Fruit fly (Drosophila melanogaster) whole organism, pupa: ENCODE results near the gene CG12182.

Source experiments
- CG10348 ChIP-seq: fragments of 200-800 bp; sonication (Bioruptor generic); IDR thresholded peaks from 2 replicates; pipeline ENCODE4 v1.3.6; 2022; ENCODE audit warnings: missing biosample characterization, missing genetic modification characterization
- CG12605 ChIP-seq: fragments of 200-800 bp; sonication (Bioruptor generic); IDR thresholded peaks from 2 replicates; pipeline ENCODE4 v1.3.6; 2022; ENCODE audit warnings: missing biosample characterization, missing genetic modification characterization
- CG13204 ChIP-seq: fragments of 200-800 bp; sonication (Bioruptor generic); optimal IDR thresholded peaks from 2 replicates; lab custom pipeline; 2018; ENCODE audit warnings: missing biosample characterization, mild to moderate bottlenecking, missing genetic modification characterization, moderate library complexity
- CG14655 ChIP-seq: fragments of 200-800 bp; sonication (Bioruptor generic); optimal IDR thresholded peaks from 3 replicates; lab custom pipeline; 2017; ENCODE audit warnings: mild to moderate bottlenecking, missing biosample characterization, missing genetic modification reagents, missing genetic modification characterization
- CG15710 ChIP-seq: fragments of 200-800 bp; sonication (Bioruptor generic); optimal IDR thresholded peaks from 2 replicates; lab custom pipeline; 2018; ENCODE audit warnings: missing biosample characterization, mild to moderate bottlenecking, missing genetic modification characterization, moderate library complexity
- CG17806 ChIP-seq: fragments of 200-800 bp; sonication (Bioruptor generic); optimal IDR thresholded peaks from 2 replicates; lab custom pipeline; 2018; ENCODE audit warnings: missing biosample characterization, mild to moderate bottlenecking, missing genetic modification characterization, moderate library complexity
- CG32121 ChIP-seq: fragments of 200-800 bp; sonication (Bioruptor generic); IDR thresholded peaks from 2 replicates; pipeline ENCODE4 v1.3.6; 2022; ENCODE audit warnings: missing biosample characterization, missing genetic modification characterization
- CG34367 ChIP-seq: fragments of 200-800 bp; sonication (Bioruptor generic); optimal IDR thresholded peaks from 2 replicates; lab custom pipeline; 2018; ENCODE audit warnings: missing biosample characterization, mild to moderate bottlenecking, missing genetic modification characterization
- CG4496 ChIP-seq: fragments of 200-800 bp; sonication (Bioruptor generic); IDR thresholded peaks from 3 replicates; pipeline ENCODE4 v1.3.6; 2022; ENCODE audit warnings: missing biosample characterization, missing genetic modification characterization
- CG8159 ChIP-seq: fragments of 200-800 bp; sonication (Bioruptor generic); optimal IDR thresholded peaks from 3 replicates; lab custom pipeline; 2018; ENCODE audit warnings: missing biosample characterization, mild to moderate bottlenecking, missing genetic modification characterization, moderate library complexity
- CG8301 ChIP-seq: fragments of 200-800 bp; sonication (Bioruptor generic); optimal IDR thresholded peaks from 2 replicates; lab custom pipeline; 2018; ENCODE audit warnings: missing biosample characterization, mild to moderate bottlenecking, missing genetic modification characterization
- CG9948 ChIP-seq: fragments of 200-800 bp; sonication (Bioruptor generic); optimal IDR thresholded peaks from 2 replicates; lab custom pipeline; 2018; ENCODE audit warnings: missing biosample characterization, mild to moderate bottlenecking, missing genetic modification characterization, moderate library complexity
- D1 ChIP-seq: fragments of 200-800 bp; sonication (Bioruptor generic); optimal IDR thresholded peaks from 2 replicates; lab custom pipeline; 2018; ENCODE audit warnings: missing biosample characterization, mild to moderate bottlenecking, missing genetic modification characterization, moderate library complexity
- EcR ChIP-seq: fragments of 200-800 bp; sonication (Bioruptor generic); optimal IDR thresholded peaks from 3 replicates; lab custom pipeline; 2019; ENCODE audit warnings: missing biosample characterization, missing genetic modification characterization, mild to moderate bottlenecking, moderate library complexity, missing genetic modification reagents
- Ets98B ChIP-seq: fragments of 200-800 bp; sonication (Bioruptor generic); IDR thresholded peaks from 2 replicates; pipeline ENCODE4 v1.3.6; 2022; ENCODE audit warnings: missing biosample characterization, missing genetic modification characterization
- Pif1A ChIP-seq: fragments of 200-800 bp; sonication (Bioruptor generic); optimal IDR thresholded peaks from 3 replicates; lab custom pipeline; 2016; ENCODE audit warnings: missing biosample characterization, missing genetic modification characterization
- Pif1B ChIP-seq: fragments of 200-800 bp; sonication (Bioruptor generic); optimal IDR thresholded peaks from 3 replicates; lab custom pipeline; 2016; ENCODE audit warnings: missing biosample characterization, missing genetic modification characterization
- Snoo ChIP-seq: fragments of 200-800 bp; sonication (Bioruptor generic); optimal IDR thresholded peaks from 3 replicates; lab custom pipeline; 2017; ENCODE audit warnings: missing biosample characterization, mild to moderate bottlenecking, missing genetic modification characterization, inconsistent platforms
- fd96Ca ChIP-seq: fragments of 200-800 bp; sonication (Bioruptor generic); IDR thresholded peaks from 3 replicates; pipeline ENCODE4 v1.3.6; 2022; ENCODE audit warnings: missing biosample characterization, missing genetic modification characterization
- gl ChIP-seq: fragments of 200-800 bp; sonication (Bioruptor generic); optimal IDR thresholded peaks from 2 replicates; lab custom pipeline; 2018; ENCODE audit warnings: missing biosample characterization, mild to moderate bottlenecking, missing genetic modification characterization
- rn ChIP-seq: fragments of 200-800 bp; sonication (Bioruptor generic); IDR thresholded peaks from 2 replicates; pipeline ENCODE4 v1.3.6; 2022; ENCODE audit warnings: missing biosample characterization, missing genetic modification characterization

Gene CG12182

dm6 chr3L:2555670-2556069, 43.7 kb downstream of the CG12182 start:
- TF ChIP-seq rn (GFP tag; lab: Robert Waterston, UW) = no peak
- TF ChIP-seq Pif1B (GFP tag; lab: Kevin White, UChicago) = no peak
- no peak for TF ChIP-seq D1 (tag; lab: Kevin White, UChicago)
- no peak for TF ChIP-seq fd96Ca (GFP tag; lab: Robert Waterston, UW)
- no peak for TF ChIP-seq CG14655 (GFP tag; lab: Kevin White, UChicago)
- TF ChIP-seq Snoo (tag; lab: Kevin White, UChicago) = no peak
- no peak for TF ChIP-seq Ets98B (GFP tag; lab: Robert Waterston, UW)
- TF ChIP-seq CG4496 (GFP tag; lab: Robert Waterston, UW) = no peak
- no peak for TF ChIP-seq CG32121 (GFP tag; lab: Robert Waterston, UW)
- no peak for TF ChIP-seq CG10348
- no peak for TF ChIP-seq CG34367
- TF ChIP-seq Pif1A (GFP tag; lab: Kevin White, UChicago) = no peak

DNA sequence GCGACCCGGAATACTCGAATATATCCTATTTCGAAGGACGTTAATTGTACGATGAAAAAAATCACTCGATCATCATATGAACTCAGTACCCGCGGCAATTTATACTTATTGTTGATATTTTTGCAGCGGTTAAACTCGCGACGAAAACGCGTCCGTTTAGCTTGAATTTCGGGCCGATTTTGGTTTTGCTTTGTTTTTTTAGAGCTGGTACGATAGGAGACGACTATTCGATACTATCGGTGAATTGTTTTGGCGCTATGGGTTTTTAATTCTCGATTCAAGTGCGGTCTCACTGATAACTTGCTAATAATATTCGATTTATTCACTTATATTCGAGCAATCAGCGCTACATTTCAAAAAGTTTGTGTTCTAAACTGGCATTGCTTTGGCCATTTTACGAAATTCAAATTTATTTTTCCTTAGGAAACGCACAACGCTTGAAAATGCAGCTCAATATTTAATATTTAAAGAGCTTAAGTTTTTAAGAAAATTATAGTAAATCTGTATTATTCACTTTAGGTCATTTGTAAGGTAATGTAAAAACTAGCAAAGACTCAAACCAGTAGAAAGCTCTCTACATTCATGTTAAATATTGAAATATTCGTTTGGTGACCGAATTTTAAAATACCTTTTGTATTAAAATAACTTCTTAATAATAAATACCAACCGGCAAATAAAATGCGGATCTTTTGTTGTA, 45.1 kb downstream of the CG12182 start, which contains the start of gene Spn:
Spn (minus strand) TSS at position 175 of the 697 bp plus-strand sequence.
- TF ChIP-seq Pif1B (GFP tag; lab: Kevin White, UChicago) = peak; percentile 55
- TF ChIP-seq rn (GFP tag; lab: Robert Waterston, UW) = peak; percentile 47; the same call in 1 of the 2 replicates
- TF ChIP-seq Snoo (tag; lab: Kevin White, UChicago) = peak; percentile 35
- peak; percentile 57 for TF ChIP-seq CG32121 (GFP tag; lab: Robert Waterston, UW)
- peak; percentile 72; the same call in 2 of the 3 replicates for TF ChIP-seq CG4496 (GFP tag; lab: Robert Waterston, UW)
- TF ChIP-seq CG15710 (tag; lab: Kevin White, UChicago) = peak; percentile 15
- peak; percentile 16 for TF ChIP-seq CG17806
- no peak for TF ChIP-seq CG8159
- TF ChIP-seq CG10348 = no peak
- TF ChIP-seq gl = peak; percentile 21
- TF ChIP-seq EcR (GFP tag; lab: Kevin White, UChicago) = peak; percentile 17
- TF ChIP-seq, all 21 proteins: peak for 9

DNA sequence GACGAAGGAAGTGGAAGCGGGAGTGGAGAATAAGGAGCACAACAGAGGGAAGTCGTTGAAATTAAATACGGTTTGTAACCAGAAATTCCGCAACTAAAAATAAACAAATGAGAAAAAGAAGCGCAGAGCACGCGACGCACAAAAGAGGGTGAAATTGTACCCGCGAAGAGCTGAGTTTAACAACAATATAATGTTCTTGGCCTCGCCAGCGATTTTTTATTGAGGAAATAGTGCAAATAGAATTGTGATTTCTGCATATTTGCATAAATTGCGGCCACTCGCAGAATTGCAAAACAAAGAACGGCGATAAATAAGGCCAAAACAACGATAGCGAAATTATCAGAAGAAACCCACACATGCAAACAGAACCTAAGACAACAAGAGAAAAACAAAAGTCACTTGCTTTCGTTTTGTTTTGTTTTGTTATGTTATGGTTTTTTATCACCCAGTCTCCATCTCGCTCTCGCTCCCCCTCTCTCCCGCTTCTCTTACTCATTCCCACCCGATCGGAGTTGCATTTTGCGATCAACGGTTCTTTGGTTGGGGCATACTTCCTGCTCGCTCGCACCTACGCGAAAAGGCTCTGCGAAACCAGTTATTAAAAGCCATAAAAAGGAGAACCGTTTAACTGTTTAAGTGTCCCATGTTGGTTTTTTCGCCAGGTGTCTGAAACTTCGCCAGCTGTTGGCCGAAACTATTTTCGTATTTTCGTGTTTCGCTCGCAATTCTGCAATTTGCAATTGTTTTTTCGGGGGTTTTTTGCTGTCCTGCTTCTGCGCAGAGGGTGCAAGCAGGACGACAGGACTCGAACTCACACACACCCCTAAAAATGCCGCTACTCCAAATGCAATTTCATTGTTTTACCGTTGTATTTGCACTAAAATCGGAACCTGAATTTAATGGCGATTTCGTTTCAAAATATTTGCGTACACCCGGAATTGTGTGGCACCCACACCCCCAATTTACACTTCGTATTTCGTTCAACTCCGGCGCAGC, 46.2 kb downstream of the CG12182 start:
- TF ChIP-seq CG15710 (tag; lab: Kevin White, UChicago) (peak; percentile 73), CG4496 (GFP tag; lab: Robert Waterston, UW) (peak; percentile 82), CG34367 (peak; percentile 78), CG14655 (GFP tag; lab: Kevin White, UChicago) (no peak), CG13204 (peak; percentile 80), CG8159 (peak; percentile 30), Pif1A (GFP tag; lab: Kevin White, UChicago) (peak; percentile 27), rn (GFP tag; lab: Robert Waterston, UW) (peak; percentile 43; the same call in 1 of the 2 replicates), CG9948 (tag; lab: Kevin White, UChicago) (peak; percentile 23), CG12605 (GFP tag; lab: Robert Waterston, UW) (peak; percentile 91), CG32121 (GFP tag; lab: Robert Waterston, UW) (peak; percentile 57; the same call in 1 of the 2 replicates), CG10348 (no peak), D1 (tag; lab: Kevin White, UChicago) (no peak), CG17806 (peak; percentile 43), CG8301 (tag; lab: Kevin White, UChicago) (peak; percentile 43), Ets98B (GFP tag; lab: Robert Waterston, UW) (peak; percentile 75), Snoo (tag; lab: Kevin White, UChicago) (peak; percentile 56), Pif1B (GFP tag; lab: Kevin White, UChicago) (peak; percentile 12), gl (peak; percentile 91), EcR (GFP tag; lab: Kevin White, UChicago) (peak; percentile 7), fd96Ca (GFP tag; lab: Robert Waterston, UW) (no peak; the same call in 1 of the 3 replicates)
- TF ChIP-seq, all 21 proteins: peak for 17

DNA sequence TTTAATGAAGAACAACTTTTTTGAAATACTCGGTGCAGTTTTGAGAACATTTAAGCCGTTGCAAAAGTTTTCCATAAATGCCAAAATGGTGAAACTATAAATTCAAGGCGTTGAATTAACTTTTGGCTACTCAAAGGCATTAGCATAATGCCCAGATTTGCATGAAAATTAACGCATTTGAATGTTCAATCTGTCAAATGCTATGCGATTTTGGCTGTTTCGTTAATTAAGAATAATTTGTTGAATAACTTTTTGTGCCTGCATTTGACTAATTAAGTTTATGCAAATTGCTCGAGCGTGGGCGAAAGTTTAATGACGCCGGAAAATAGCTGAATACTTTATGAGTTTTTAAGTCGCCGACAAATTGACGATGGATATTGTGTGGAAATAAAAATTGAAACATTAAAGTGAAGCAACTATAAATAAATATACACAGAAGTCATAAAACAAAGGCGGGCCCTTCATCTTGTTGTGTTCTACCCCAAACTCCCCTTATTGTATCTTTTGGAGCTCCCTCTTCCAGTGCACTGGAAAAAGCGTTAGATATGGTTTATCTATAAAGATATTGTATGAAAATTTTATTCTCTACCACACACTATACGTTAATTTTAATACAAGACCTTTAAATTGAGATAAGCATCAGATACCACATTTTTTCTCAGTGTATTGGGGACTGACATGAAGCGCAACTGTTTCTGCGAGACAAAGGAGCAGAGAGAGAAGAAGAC, 47.1 kb downstream of the CG12182 start:
- peak; percentile 91 for TF ChIP-seq Snoo (tag; lab: Kevin White, UChicago)
- peak; percentile 77 for TF ChIP-seq Ets98B (GFP tag; lab: Robert Waterston, UW)
- peak; percentile 91 for TF ChIP-seq gl
- peak; percentile 74 for TF ChIP-seq rn (GFP tag; lab: Robert Waterston, UW)
- peak; percentile 91 for TF ChIP-seq CG34367
- peak; percentile 94 for TF ChIP-seq Pif1B (GFP tag; lab: Kevin White, UChicago)
- TF ChIP-seq Pif1A (GFP tag; lab: Kevin White, UChicago) = peak; percentile 96
- TF ChIP-seq fd96Ca (GFP tag; lab: Robert Waterston, UW) = peak; percentile 63; the same call in 2 of the 3 replicates
- TF ChIP-seq CG17806 = peak; percentile 97
- TF ChIP-seq D1 (tag; lab: Kevin White, UChicago) = peak; percentile 89
- TF ChIP-seq CG8159 = peak; percentile 97
- peak; percentile 85 for TF ChIP-seq CG14655 (GFP tag; lab: Kevin White, UChicago)
- TF ChIP-seq CG15710 (tag; lab: Kevin White, UChicago) = peak; percentile 99
- peak; percentile 43; the same call in 1 of the 2 replicates for TF ChIP-seq CG32121 (GFP tag; lab: Robert Waterston, UW)
- peak; percentile 71 for TF ChIP-seq EcR (GFP tag; lab: Kevin White, UChicago)
- TF ChIP-seq CG12605 (GFP tag; lab: Robert Waterston, UW) = peak; percentile 75
- TF ChIP-seq CG8301 (tag; lab: Kevin White, UChicago) = peak; percentile 83
- TF ChIP-seq CG9948 (tag; lab: Kevin White, UChicago) = peak; percentile 92
- TF ChIP-seq CG10348 = no peak
- peak; percentile 78 for TF ChIP-seq CG13204
- peak; percentile 89 for TF ChIP-seq CG4496 (GFP tag; lab: Robert Waterston, UW)
